Worm (Caenorhabditis elegans) whole organism, L4/young adult: Measurements from ENCODE around the gene F17H10.2.

Experiments used
- W03F9.2 ChIP-seq: fragments of 150-350 bp; optimal IDR thresholded peaks from 2 replicates; lab custom pipeline; 2014; ENCODE audit warnings: missing biosample characterization, missing genetic modification characterization
- dao-5 ChIP-seq: sonication (generic microtip); optimal IDR thresholded peaks from 2 replicates; lab custom pipeline; 2016; ENCODE audit warnings: missing genotype, missing genetic modification characterization, moderate library complexity, missing compliant biosample characterization
- him-1 ChIP-seq: sonication (generic microtip); optimal IDR thresholded peaks from 2 replicates; lab custom pipeline; 2016; ENCODE audit warnings: missing genotype, missing genetic modification reagents, missing genetic modification characterization, missing compliant biosample characterization

The F17H10.2 gene

ce11 chrX:13110004-13110403, 3.6 kb upstream of the F17H10.2 start:
- TF ChIP-seq dao-5 (tag; lab: Kevin White, UChicago), result no peak
- no peak for TF ChIP-seq him-1 (tag; lab: Kevin White, UChicago)

DNA sequence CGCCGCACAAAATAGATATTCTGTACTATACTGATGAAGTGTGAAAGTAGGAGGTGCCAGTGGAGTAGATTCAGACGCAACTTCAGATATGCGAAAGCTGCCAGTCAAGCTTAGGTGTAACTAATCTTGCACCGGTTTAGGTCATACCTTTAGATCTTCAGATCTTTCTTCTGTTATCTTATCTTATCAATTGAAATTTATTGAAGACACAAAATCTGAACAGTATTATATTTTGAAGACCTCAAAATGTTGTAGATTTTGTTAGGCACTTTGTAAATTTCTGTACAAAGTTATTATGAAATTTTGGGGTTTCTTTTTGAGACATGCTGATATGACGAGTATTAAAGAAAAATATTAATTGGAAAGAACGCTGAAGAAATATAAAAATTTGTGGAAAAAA, 908 bp upstream of the F17H10.2 start:
- no peak for TF ChIP-seq him-1 (tag; lab: Kevin White, UChicago)

DNA sequence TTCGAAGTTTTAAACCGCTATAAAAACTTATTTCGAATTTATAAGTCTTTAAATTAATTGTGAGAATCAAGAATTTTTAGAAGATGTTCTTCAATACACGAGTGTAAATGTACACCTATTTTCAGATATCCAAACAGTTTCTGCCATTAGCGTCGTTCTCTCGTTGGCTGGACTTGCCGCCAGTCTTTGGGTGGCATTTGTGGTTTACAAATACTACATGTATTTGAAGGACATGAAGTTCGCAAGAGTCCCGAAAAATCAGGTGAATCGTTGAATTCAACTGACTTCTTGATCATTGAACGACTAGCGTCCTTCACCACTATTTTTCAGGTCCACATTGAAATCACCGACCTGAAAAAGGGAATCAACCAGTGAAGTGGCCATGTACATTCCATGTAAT, 2.1 kb downstream of the F17H10.2 start:
- TF ChIP-seq dao-5 (tag; lab: Kevin White, UChicago) (no peak), him-1 (tag; lab: Kevin White, UChicago) (no peak), W03F9.2 (tag; lab: Kevin White, UChicago) (no peak)

- TF ChIP-seq dao-5 (tag; lab: Kevin White, UChicago), result no peak
- TF ChIP-seq W03F9.2 (tag; lab: Kevin White, UChicago), result no peak
- TF ChIP-seq him-1 (tag; lab: Kevin White, UChicago), result no peak
Measured at ce11 chrX:13116380-13116779, 2.8 kb downstream of the F17H10.2 start.

ce11 chrX:13119900-13120299, 6.3 kb downstream of the F17H10.2 start:
- no peak for TF ChIP-seq him-1 (tag; lab: Kevin White, UChicago)
- no peak for TF ChIP-seq W03F9.2 (tag; lab: Kevin White, UChicago)
- no peak for TF ChIP-seq dao-5 (tag; lab: Kevin White, UChicago)

ce11 chrX:13121104-13121503, 7.5 kb downstream of the F17H10.2 start:
- no peak for TF ChIP-seq him-1 (tag; lab: Kevin White, UChicago)
- TF ChIP-seq W03F9.2 (tag; lab: Kevin White, UChicago), result no peak
- TF ChIP-seq dao-5 (tag; lab: Kevin White, UChicago), result peak; percentile 41

- no peak for TF ChIP-seq W03F9.2 (tag; lab: Kevin White, UChicago)
- no peak for TF ChIP-seq him-1 (tag; lab: Kevin White, UChicago)
- no peak for TF ChIP-seq dao-5 (tag; lab: Kevin White, UChicago)
Measured at ce11 chrX:13122191-13122590, 8.6 kb downstream of the F17H10.2 start, which contains the start of gene snx-17. snx-17 (minus strand) TSS chrX:13122291.

DNA sequence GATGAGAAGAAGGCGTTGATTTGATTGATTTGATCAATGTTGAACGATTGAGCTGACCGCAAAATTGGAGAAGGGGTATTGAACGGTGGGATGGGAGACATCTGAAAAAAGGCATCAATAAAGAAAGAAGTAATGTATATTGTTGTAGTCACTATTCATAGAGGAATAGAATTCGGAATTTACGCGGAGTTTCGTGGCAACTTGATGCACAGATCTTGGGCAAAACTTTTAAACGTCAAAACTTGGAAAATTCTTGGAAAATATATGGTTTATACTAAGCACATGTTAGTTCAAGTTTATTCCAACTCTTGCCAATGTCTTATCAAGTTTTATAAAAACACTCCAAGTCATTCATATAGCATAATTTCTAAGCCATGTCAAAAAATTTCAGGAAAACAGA, 12.8 kb downstream of the F17H10.2 start, which contains the start of gene F17H10.4:
TSS of gene F17H10.4 (minus strand) at position 101 of the 400 bp plus-strand sequence.
- no peak for TF ChIP-seq him-1 (tag; lab: Kevin White, UChicago)
- no peak for TF ChIP-seq dao-5 (tag; lab: Kevin White, UChicago)
- no peak for TF ChIP-seq W03F9.2 (tag; lab: Kevin White, UChicago)

DNA sequence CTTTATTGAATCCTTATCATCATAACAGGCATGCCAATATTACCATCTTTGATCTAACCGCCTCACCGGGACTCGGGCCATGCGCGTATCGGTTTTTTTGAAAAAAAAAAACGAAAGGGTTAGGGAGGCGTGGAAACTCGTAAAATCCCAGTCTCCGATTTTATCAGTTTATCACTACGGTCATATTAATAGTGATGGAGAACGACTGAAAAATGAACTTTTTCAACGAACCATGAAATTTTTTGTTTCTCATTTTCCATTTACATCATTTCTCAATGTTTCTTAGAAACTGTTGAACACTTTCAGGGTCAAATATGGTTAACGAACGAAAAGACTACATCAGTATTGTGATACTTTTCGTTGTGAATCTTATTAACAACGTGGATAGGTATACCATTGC, 16.4 kb downstream of the F17H10.2 start, which contains the start of gene spin-3:
TSS of gene spin-3 (plus strand) at position 301 of the 400 bp plus-strand sequence.
- TF ChIP-seq W03F9.2 (tag; lab: Kevin White, UChicago) (no peak), him-1 (tag; lab: Kevin White, UChicago) (no peak), dao-5 (tag; lab: Kevin White, UChicago) (no peak)

- TF ChIP-seq W03F9.2 (tag; lab: Kevin White, UChicago) (no peak), dao-5 (tag; lab: Kevin White, UChicago) (no peak), him-1 (tag; lab: Kevin White, UChicago) (no peak)
Measured at ce11 chrX:13134807-13135206, 21.2 kb downstream of the F17H10.2 start, which contains the start of gene F09A5.2. F09A5.2 (plus strand) TSS chrX:13135107.

DNA sequence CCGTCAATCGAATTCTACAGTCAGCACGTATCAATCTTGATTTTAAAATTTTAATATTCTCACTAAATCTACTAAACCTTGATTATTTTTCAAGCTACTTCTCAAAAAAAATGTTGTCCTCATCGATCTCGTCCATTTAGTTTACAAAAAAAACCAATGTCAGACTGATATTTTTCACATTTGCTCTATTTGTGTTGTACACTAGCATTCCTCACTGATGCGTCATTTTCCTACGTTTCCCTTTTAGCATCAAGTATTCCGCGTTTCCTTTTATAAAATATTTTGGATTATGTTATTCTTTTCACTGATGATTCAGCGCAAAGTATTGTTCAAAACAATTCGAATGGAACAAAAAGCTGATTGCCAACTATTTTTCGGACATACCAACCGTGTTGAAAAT, 25.9 kb downstream of the F17H10.2 start, which contains the start of gene ttr-34:
TSS of gene ttr-34 (plus strand) at position 301 of the 400 bp plus-strand sequence.
- TF ChIP-seq dao-5 (tag; lab: Kevin White, UChicago), result no peak
- no peak for TF ChIP-seq him-1 (tag; lab: Kevin White, UChicago)
- TF ChIP-seq W03F9.2 (tag; lab: Kevin White, UChicago), result no peak

ce11 chrX:13141440-13141839, 27.9 kb downstream of the F17H10.2 start, which contains the start of gene F09A5.3:
F09A5.3 (plus strand) TSS chrX:13141601.
- TF ChIP-seq W03F9.2 (tag; lab: Kevin White, UChicago), result no peak
- TF ChIP-seq dao-5 (tag; lab: Kevin White, UChicago), result no peak
- TF ChIP-seq him-1 (tag; lab: Kevin White, UChicago), result no peak

- TF ChIP-seq dao-5 (tag; lab: Kevin White, UChicago), result no peak
- TF ChIP-seq W03F9.2 (tag; lab: Kevin White, UChicago), result no peak
- TF ChIP-seq him-1 (tag; lab: Kevin White, UChicago), result no peak
Measured at ce11 chrX:13143236-13143635, 29.7 kb downstream of the F17H10.2 start.
